Worm (Caenorhabditis elegans): ENCODE measurements around the gene pqn-51.

ce11 chrV:5027640-5028039, 21.8 kb upstream of the pqn-51 start, which contains the start of gene cpt-4:
- no peak for TF ChIP-seq sptf-1 (tag; optimal IDR thresholded peaks at IDR 0.05)
- no peak for TF ChIP-seq lsy-2 (tag; optimal IDR thresholded peaks at IDR 0.05)
- TF ChIP-seq elt-1 (tag; optimal IDR thresholded peaks at IDR 0.05; ENCODE audit: borderline replicate concordance, insufficient read depth), result no peak
- TF ChIP-seq mep-1 (tag; optimal IDR thresholded peaks at IDR 0.05), result no peak
- TF ChIP-seq sem-2 (GFP tag; optimal IDR thresholded peaks at IDR 0.05), result no peak
- peak; percentile 43 for TF ChIP-seq elt-3 (tag; optimal IDR thresholded peaks at IDR 0.05)
- no peak for TF ChIP-seq lin-13 (tag; optimal IDR thresholded peaks at IDR 0.05)
- no peak for TF ChIP-seq M03D4.4 (tag; optimal IDR thresholded peaks at IDR 0.05)
- no peak for TF ChIP-seq nhr-28 (tag; optimal IDR thresholded peaks at IDR 0.05)
- TF ChIP-seq pha-4 (tag; optimal IDR thresholded peaks at IDR 0.05), result no peak
- TF ChIP-seq nhr-237 (tag; optimal IDR thresholded peaks at IDR 0.05), result no peak

Data from whole organism, mixed stage, embryonic.